Worm (Caenorhabditis elegans) whole organism, L2 larva: ENCODE results near the gene srx-119.
"Not testable (repeated sequence)": the region's sequence is repeated elsewhere in the genome, so short reads cannot be mapped to it uniquely, and the experiment has no call there.

Source experiments
- C34F6.9 ChIP-seq: fragments of 150-350 bp; optimal IDR thresholded peaks from 2 replicates; lab custom pipeline; 2014; ENCODE audit warnings: missing biosample characterization, missing genetic modification characterization
- F13H6.1 ChIP-seq: sonication (generic microtip); optimal IDR thresholded peaks from 2 replicates; lab custom pipeline; 2016; ENCODE audit warnings: missing genetic modification characterization, missing compliant biosample characterization
- R02D3.7 ChIP-seq: fragments of 150-350 bp; optimal IDR thresholded peaks from 2 replicates; lab custom pipeline; 2014; ENCODE audit warnings: missing biosample characterization, missing genetic modification characterization
- ZK546.5 ChIP-seq: sonication (generic microtip); optimal IDR thresholded peaks from 2 replicates; lab custom pipeline; 2017; ENCODE audit warnings: missing biosample characterization, missing genetic modification characterization
- aly-2 ChIP-seq: fragments of 150-350 bp; optimal IDR thresholded peaks from 2 replicates; lab custom pipeline; 2014; ENCODE audit warnings: missing biosample characterization, missing genetic modification characterization
- ama-1 ChIP-seq: fragments of 150-350 bp; optimal IDR thresholded peaks from 2 replicates; lab custom pipeline; 2018; ENCODE audit warnings: inconsistent platforms
- blmp-1 ChIP-seq: sonication (generic microtip); optimal IDR thresholded peaks from 2 replicates; lab custom pipeline; 2017; ENCODE audit warnings: missing genetic modification characterization, mild to moderate bottlenecking, missing compliant biosample characterization, antibody characterized with exemption, moderate library complexity; ENCODE audit not compliant: insufficient read depth
- ceh-16 ChIP-seq: fragments of 150-350 bp; optimal IDR thresholded peaks from 2 replicates; lab custom pipeline; 2014; ENCODE audit warnings: missing biosample characterization, missing genetic modification characterization
- ceh-82 ChIP-seq: fragments of 150-350 bp; optimal IDR thresholded peaks from 2 replicates; lab custom pipeline; 2014; ENCODE audit warnings: missing biosample characterization, missing genetic modification characterization
- crh-2 ChIP-seq: sonication (generic microtip); optimal IDR thresholded peaks from 2 replicates; lab custom pipeline; 2017; ENCODE audit warnings: missing biosample characterization, missing genetic modification characterization
- egl-27 ChIP-seq: sonication (generic microtip); optimal IDR thresholded peaks from 3 replicates; lab custom pipeline; 2017; ENCODE audit warnings: missing biosample characterization, missing genetic modification reagents, missing genetic modification characterization
- elt-1 ChIP-seq: fragments of 150-350 bp; optimal IDR thresholded peaks from 2 replicates; lab custom pipeline; 2014; ENCODE audit warnings: missing biosample characterization, missing genetic modification characterization
- elt-3 ChIP-seq: sonication (generic microtip); optimal IDR thresholded peaks from 2 replicates; lab custom pipeline; 2017; ENCODE audit warnings: missing biosample characterization, missing genetic modification characterization
- fos-1 ChIP-seq: fragments of 150-350 bp; optimal IDR thresholded peaks from 2 replicates; lab custom pipeline; 2014; ENCODE audit warnings: missing biosample characterization, missing genetic modification characterization
- gmeb-1 ChIP-seq: fragments of 150-350 bp; optimal IDR thresholded peaks from 2 replicates; lab custom pipeline; 2014; ENCODE audit warnings: missing biosample characterization, missing genetic modification characterization
- lin-11 ChIP-seq: fragments of 150-350 bp; sonication (generic microtip); optimal IDR thresholded peaks from 2 replicates; lab custom pipeline; 2014; ENCODE audit warnings: missing biosample characterization, missing genetic modification characterization, inconsistent platforms, mixed read lengths
- lin-13 ChIP-seq: fragments of 150-350 bp; optimal IDR thresholded peaks from 2 replicates; lab custom pipeline; 2014; ENCODE audit warnings: missing biosample characterization, missing genetic modification reagents, missing genetic modification characterization
- lin-39 ChIP-seq: fragments of 150-350 bp; optimal IDR thresholded peaks from 2 replicates; lab custom pipeline; 2014; ENCODE audit warnings: missing biosample characterization, missing genetic modification reagents, missing genetic modification characterization
- mab-5 ChIP-seq: fragments of 150-350 bp; optimal IDR thresholded peaks from 2 replicates; lab custom pipeline; 2014; ENCODE audit warnings: missing biosample characterization, missing genetic modification characterization
- mbf-1 ChIP-seq: sonication (generic microtip); optimal IDR thresholded peaks from 2 replicates; lab custom pipeline; 2017; ENCODE audit warnings: missing biosample characterization, missing genetic modification characterization
- nhr-129 ChIP-seq: fragments of 150-350 bp; optimal IDR thresholded peaks from 2 replicates; lab custom pipeline; 2014; ENCODE audit warnings: missing biosample characterization, missing genetic modification characterization
- nhr-21 ChIP-seq: fragments of 150-350 bp; optimal IDR thresholded peaks from 2 replicates; lab custom pipeline; 2014; ENCODE audit warnings: missing biosample characterization, missing genetic modification characterization
- nhr-23 ChIP-seq: fragments of 150-350 bp; optimal IDR thresholded peaks from 2 replicates; lab custom pipeline; 2014; ENCODE audit warnings: missing biosample characterization, missing genetic modification reagents, missing genetic modification characterization
- nhr-237 ChIP-seq: fragments of 150-350 bp; optimal IDR thresholded peaks from 2 replicates; lab custom pipeline; 2014; ENCODE audit warnings: missing biosample characterization, missing genetic modification characterization
- nhr-77 ChIP-seq: fragments of 150-350 bp; optimal IDR thresholded peaks from 2 replicates; lab custom pipeline; 2014; ENCODE audit warnings: missing biosample characterization, missing genetic modification characterization
- sem-4 ChIP-seq: fragments of 150-350 bp; optimal IDR thresholded peaks from 2 replicates; lab custom pipeline; 2014; ENCODE audit warnings: missing biosample characterization, missing genetic modification reagents, missing genetic modification characterization
- skn-1 ChIP-seq: sonication (generic microtip); optimal IDR thresholded peaks from 2 replicates; lab custom pipeline; 2017; ENCODE audit warnings: missing biosample characterization, missing genetic modification characterization
- sma-3 ChIP-seq: sonication (generic microtip); optimal IDR thresholded peaks from 2 replicates; lab custom pipeline; 2016; ENCODE audit warnings: missing genetic modification reagents, missing genetic modification characterization, missing compliant biosample characterization
- sma-9 ChIP-seq, 2 experiments: fragments of 150-350 bp in 1 of 2; sonication (generic microtip) in 1 of 2; optimal IDR thresholded peaks; 2 replicates each; lab custom pipeline; 2014 to 2016; ENCODE audit warnings: missing genetic modification characterization in 2 of 2, mild to moderate bottlenecking in 1 of 2, missing biosample characterization in 1 of 2, missing compliant biosample characterization in 1 of 2, missing genetic modification reagents in 1 of 2, moderate library complexity in 1 of 2
- unc-39 ChIP-seq: fragments of 150-350 bp; optimal IDR thresholded peaks from 2 replicates; lab custom pipeline; 2014; ENCODE audit warnings: missing biosample characterization, missing genetic modification characterization
- unc-55 ChIP-seq: fragments of 150-350 bp; sonication (generic microtip); optimal IDR thresholded peaks from 3 replicates; lab custom pipeline; 2014; ENCODE audit warnings: missing biosample characterization, missing genetic modification reagents, missing genetic modification characterization
- zag-1 ChIP-seq: fragments of 150-350 bp; optimal IDR thresholded peaks from 2 replicates; lab custom pipeline; 2014; ENCODE audit warnings: missing biosample characterization, missing genetic modification characterization
- ztf-11 ChIP-seq: sonication (generic microtip); optimal IDR thresholded peaks from 2 replicates; lab custom pipeline; 2017; ENCODE audit warnings: missing biosample characterization, missing genetic modification characterization

The srx-119 gene

DNA sequence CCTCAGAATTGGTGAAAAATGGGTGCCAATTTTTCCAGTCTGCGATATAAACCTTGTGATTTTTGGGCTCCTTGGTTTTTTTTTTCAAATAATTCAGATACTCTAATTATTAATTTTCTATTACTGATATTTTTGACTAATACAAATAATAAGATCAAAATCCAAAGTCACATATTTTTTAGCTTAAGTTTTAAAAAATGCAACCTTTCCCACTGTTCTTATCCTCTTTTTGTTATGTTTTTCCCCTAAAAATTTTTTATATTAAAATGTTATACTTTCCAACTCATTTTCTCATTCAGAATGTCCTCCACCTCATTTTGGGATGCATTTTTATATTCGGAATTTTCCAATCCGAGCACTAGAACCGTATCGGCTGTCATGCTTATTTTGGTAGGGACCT is 2.9 kb downstream of the srx-119 start, which contains the start of gene srx-120:
Gene srx-120, plus strand, starts transcription at position 301 of the 400 bp plus-strand sequence.
- TF ChIP-seq ceh-82 (tag; lab: Kevin White, UChicago) = no peak
- TF ChIP-seq nhr-129 (tag; lab: Kevin White, UChicago) = no peak
- TF ChIP-seq nhr-23 (tag; lab: Kevin White, UChicago) = no peak
- no peak for TF ChIP-seq C34F6.9
- TF ChIP-seq nhr-237 (tag; lab: Kevin White, UChicago) = no peak
- no peak for TF ChIP-seq ama-1
- no peak for TF ChIP-seq lin-11 (tag; lab: Kevin White, UChicago)
- TF ChIP-seq elt-3 (tag; lab: Kevin White, UChicago) = no peak
- TF ChIP-seq unc-39 (tag; lab: Kevin White, UChicago) = no peak
- TF ChIP-seq lin-39 = no peak
- TF ChIP-seq ZK546.5 = no peak
- no peak for TF ChIP-seq aly-2
- no peak for TF ChIP-seq mab-5 (tag; lab: Kevin White, UChicago)
- no peak for TF ChIP-seq R02D3.7
- no peak for TF ChIP-seq ztf-11 (tag; lab: Kevin White, UChicago)
- TF ChIP-seq fos-1 (tag; lab: Kevin White, UChicago) = no peak
- no peak for TF ChIP-seq nhr-77
- no peak for TF ChIP-seq gmeb-1
- TF ChIP-seq, all 48 proteins: peak for 0

ce11 chrII:12535297-12535803 is 7.3 kb downstream of the srx-119 start, which contains the start of gene nimk-1:
TSS of gene nimk-1 (plus strand) at chrII:12535753.
- no peak for TF ChIP-seq sma-9 (GFP tag; optimal IDR thresholded peaks at IDR 0.05; lab: Kevin White, UChicago)
- TF ChIP-seq sma-9 (tag; optimal IDR thresholded peaks at IDR 0.05; lab: Kevin White, UChicago) = no peak
- no peak for TF ChIP-seq ceh-82 (tag; lab: Kevin White, UChicago)
- no peak for TF ChIP-seq lin-39
- TF ChIP-seq ceh-16 (tag; lab: Kevin White, UChicago) = no peak
- no peak for TF ChIP-seq nhr-21 (tag; lab: Kevin White, UChicago)
- no peak for TF ChIP-seq mbf-1
- TF ChIP-seq unc-55 (GFP tag; lab: Kevin White, UChicago) = no peak
- TF ChIP-seq skn-1 (tag; lab: Kevin White, UChicago) = no peak
- TF ChIP-seq elt-1 (tag; lab: Kevin White, UChicago) = no peak
- TF ChIP-seq lin-13 (GFP tag; lab: Kevin White, UChicago) = no peak
- no peak for TF ChIP-seq egl-27 (tag; lab: Kevin White, UChicago)

ce11 chrII:12536203-12536602 is 8.2 kb downstream of the srx-119 start, which contains the start of gene F49C5.3:
TSS of gene F49C5.3 (plus strand) at chrII:12536503.
- not testable (repeated sequence) for TF ChIP-seq ztf-11 (tag; lab: Kevin White, UChicago); elt-3 (tag; lab: Kevin White, UChicago); lin-13 (GFP tag; lab: Kevin White, UChicago)

DNA sequence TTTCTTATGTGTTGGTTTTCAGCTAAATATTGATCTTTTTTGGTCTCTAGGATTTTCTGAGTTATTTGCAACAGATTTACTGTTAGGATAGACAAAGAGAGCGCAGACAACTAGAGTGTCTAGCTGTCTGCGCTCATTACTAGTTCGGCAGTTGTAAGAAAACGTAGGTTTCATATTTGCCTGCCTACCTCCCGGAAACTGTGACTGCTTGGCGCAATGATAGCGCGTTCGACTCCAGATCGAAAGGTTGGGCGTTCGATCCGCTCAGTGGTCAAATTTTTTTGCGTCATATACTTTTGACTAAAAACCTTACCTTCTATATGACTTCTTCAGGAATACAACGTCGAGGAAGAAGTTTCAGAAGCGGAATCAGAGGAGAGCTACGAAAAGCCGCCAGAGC is 11.3 kb downstream of the srx-119 start:
- TF ChIP-seq nhr-237 (tag; lab: Kevin White, UChicago) (no peak), F13H6.1 (tag; lab: Kevin White, UChicago) (no peak), blmp-1 (no peak), zag-1 (no peak), lin-13 (GFP tag; lab: Kevin White, UChicago) (no peak), egl-27 (tag; lab: Kevin White, UChicago) (no peak), mbf-1 (no peak), nhr-23 (tag; lab: Kevin White, UChicago) (no peak), nhr-77 (no peak)

- TF ChIP-seq nhr-21 (tag; lab: Kevin White, UChicago) (peak; percentile 7), sma-3 (peak; percentile 5), fos-1 (tag; lab: Kevin White, UChicago) (peak; percentile 39)
Observed at ce11 chrII:12541670-12542080, 13.6 kb downstream of the srx-119 start.

ce11 chrII:12542594-12542997 is 14.5 kb downstream of the srx-119 start:
- no peak for TF ChIP-seq elt-3 (tag; lab: Kevin White, UChicago)
- TF ChIP-seq ztf-11 (tag; lab: Kevin White, UChicago) = no peak
- TF ChIP-seq fos-1 (tag; lab: Kevin White, UChicago) = peak; percentile 33
- TF ChIP-seq sem-4 = no peak
- no peak for TF ChIP-seq crh-2 (tag; lab: Kevin White, UChicago)
- TF ChIP-seq skn-1 (tag; lab: Kevin White, UChicago) = no peak
